Worm (Caenorhabditis elegans) whole organism, young adult: ENCODE results near the gene F41H10.3.
A peak's percentile ranks its signal among the peaks of the same experiment; 100 is the strongest.

Source experiments
- B0019.2 ChIP-seq: fragments of 200-800 bp; sonication (Bioruptor generic); conservative IDR thresholded peaks from 2 replicates; pipeline ENCODE4 v1.3.6; 2022; ENCODE audit warnings: missing genetic modification reagents, missing genetic modification characterization, missing compliant biosample characterization
- C17E4.6 ChIP-seq: fragments of 200-800 bp; sonication (Bioruptor generic); IDR thresholded peaks from 2 replicates; pipeline ENCODE4 v1.3.6; 2022; ENCODE audit warnings: missing genetic modification reagents, missing genetic modification characterization, missing compliant biosample characterization
- F49E8.2 ChIP-seq: sonication (generic microtip); optimal IDR thresholded peaks from 3 replicates; lab custom pipeline; 2017; ENCODE audit warnings: missing genetic modification characterization, mild to moderate bottlenecking, missing compliant biosample characterization, antibody characterized with exemption, moderate library complexity; ENCODE audit not compliant: insufficient read depth
- Y53G8AR.9 ChIP-seq: fragments of 200-800 bp; sonication (Bioruptor generic); conservative IDR thresholded peaks from 2 replicates; pipeline ENCODE4 v1.3.6; 2022; ENCODE audit warnings: missing genetic modification reagents, missing genetic modification characterization, missing compliant biosample characterization
- Y56A3A.18 ChIP-seq: fragments of 200-800 bp; sonication (Bioruptor generic); IDR thresholded peaks from 2 replicates; pipeline ENCODE4 v1.3.6; 2022; ENCODE audit warnings: missing genetic modification reagents, missing genetic modification characterization, missing compliant biosample characterization
- ama-1 ChIP-seq, 3 experiments: fragments of 150-350 bp in 1 of 3; sonication (generic microtip) in 2 of 3; optimal IDR thresholded peaks; 2 replicates each; lab custom pipeline; 2014 to 2018; ENCODE audit warnings: missing biosample characterization in 2 of 3, missing genetic modification characterization in 2 of 3, missing genetic modification reagents in 2 of 3
- atf-7 ChIP-seq: sonication (generic microtip); optimal IDR thresholded peaks from 2 replicates; lab custom pipeline; 2017; ENCODE audit warnings: mild to moderate bottlenecking, missing genetic modification characterization, missing compliant biosample characterization
- athp-1 ChIP-seq: sonication (generic microtip); optimal IDR thresholded peaks from 2 replicates; lab custom pipeline; 2017; ENCODE audit warnings: mild to moderate bottlenecking, missing genetic modification characterization, missing compliant biosample characterization
- attf-3 ChIP-seq: fragments of 200-800 bp; sonication (Bioruptor generic); conservative IDR thresholded peaks from 2 replicates; pipeline ENCODE4 v1.3.6; 2022; ENCODE audit warnings: missing genetic modification reagents, missing genetic modification characterization, missing compliant biosample characterization
- ccch-3 ChIP-seq: fragments of 200-800 bp; sonication (Bioruptor generic); optimal IDR thresholded peaks from 2 replicates; lab custom pipeline; 2018; ENCODE audit warnings: mild to moderate bottlenecking, missing genetic modification characterization, missing compliant biosample characterization
- ceh-27 ChIP-seq: fragments of 200-800 bp; sonication (Bioruptor generic); optimal IDR thresholded peaks from 2 replicates; lab custom pipeline; 2018; ENCODE audit warnings: mild to moderate bottlenecking, missing genetic modification characterization, moderate library complexity, missing compliant biosample characterization
- ceh-40 ChIP-seq: fragments of 200-800 bp; sonication (Bioruptor generic); IDR thresholded peaks from 2 replicates; pipeline ENCODE4 v1.3.6; 2022; ENCODE audit warnings: missing genetic modification characterization, missing compliant biosample characterization
- ceh-58 ChIP-seq: fragments of 200-800 bp; sonication (Bioruptor generic); IDR thresholded peaks from 2 replicates; pipeline ENCODE4 v1.3.6; 2022; ENCODE audit warnings: missing genetic modification characterization, missing compliant biosample characterization
- die-1 ChIP-seq: sonication (generic microtip); optimal IDR thresholded peaks from 2 replicates; lab custom pipeline; 2016; ENCODE audit warnings: missing genotype, mild to moderate bottlenecking, missing genetic modification characterization, missing compliant biosample characterization
- dox-1 ChIP-seq: fragments of 200-800 bp; sonication (Bioruptor generic); IDR thresholded peaks from 2 replicates; pipeline ENCODE4 v1.3.6; 2022; ENCODE audit warnings: missing genetic modification reagents, missing genetic modification characterization, missing compliant biosample characterization
- dpff-1 ChIP-seq: sonication (generic microtip); optimal IDR thresholded peaks from 2 replicates; lab custom pipeline; 2017; ENCODE audit warnings: mild to moderate bottlenecking, missing genetic modification characterization, missing compliant biosample characterization
- egrh-3 ChIP-seq: fragments of 200-800 bp; sonication (Bioruptor generic); IDR thresholded peaks from 2 replicates; pipeline ENCODE4 v1.3.6; 2022; ENCODE audit warnings: missing genetic modification reagents, missing genetic modification characterization, missing compliant biosample characterization
- ekl-4 ChIP-seq: fragments of 200-800 bp; sonication (Bioruptor generic); IDR thresholded peaks from 2 replicates; pipeline ENCODE4 v1.3.6; 2022; ENCODE audit warnings: missing genetic modification reagents, missing genetic modification characterization, missing compliant biosample characterization
- ets-4 ChIP-seq: fragments of 200-800 bp; sonication (Bioruptor generic); optimal IDR thresholded peaks from 2 replicates; lab custom pipeline; 2018; ENCODE audit warnings: mild to moderate bottlenecking, missing genetic modification characterization, missing compliant biosample characterization
- fkh-3 ChIP-seq: sonication (generic microtip); optimal IDR thresholded peaks from 2 replicates; lab custom pipeline; 2016; ENCODE audit warnings: mild to moderate bottlenecking, missing genetic modification characterization, missing compliant biosample characterization
- him-1 ChIP-seq: sonication (generic microtip); optimal IDR thresholded peaks from 2 replicates; lab custom pipeline; 2016; ENCODE audit warnings: missing genotype, missing genetic modification reagents, missing genetic modification characterization, missing compliant biosample characterization
- hmg-1.2 ChIP-seq: fragments of 200-800 bp; sonication (Bioruptor generic); IDR thresholded peaks from 2 replicates; pipeline ENCODE4 v1.3.6; 2022; ENCODE audit warnings: missing genetic modification reagents, missing genetic modification characterization, missing compliant biosample characterization
- hmg-20 ChIP-seq: fragments of 200-800 bp; sonication (Bioruptor generic); IDR thresholded peaks from 2 replicates; pipeline ENCODE4 v1.3.6; 2022; ENCODE audit warnings: missing genetic modification reagents, missing genetic modification characterization, missing compliant biosample characterization
- lin-40 ChIP-seq: sonication (generic microtip); optimal IDR thresholded peaks from 2 replicates; lab custom pipeline; 2016; ENCODE audit warnings: missing genetic modification characterization, mild to moderate bottlenecking, missing compliant biosample characterization, missing genotype, missing genetic modification reagents
- lir-1 ChIP-seq: fragments of 200-800 bp; sonication (Bioruptor generic); conservative IDR thresholded peaks from 2 replicates; pipeline ENCODE4 v1.3.6; 2022; ENCODE audit warnings: missing genetic modification reagents, missing genetic modification characterization, missing compliant biosample characterization
- lsl-1 ChIP-seq: fragments of 200-800 bp; sonication (Bioruptor generic); optimal IDR thresholded peaks from 2 replicates; lab custom pipeline; 2018; ENCODE audit warnings: mild to moderate bottlenecking, missing genetic modification characterization, moderate library complexity, missing compliant biosample characterization
- madf-8 ChIP-seq: fragments of 200-800 bp; sonication (Bioruptor generic); conservative IDR thresholded peaks from 2 replicates; pipeline ENCODE4 v1.3.6; 2022; ENCODE audit warnings: missing genetic modification reagents, missing genetic modification characterization, missing compliant biosample characterization
- mcd-1 ChIP-seq: fragments of 200-800 bp; sonication (Bioruptor generic); IDR thresholded peaks from 2 replicates; pipeline ENCODE4 v1.3.6; 2022; ENCODE audit warnings: missing genetic modification reagents, missing genetic modification characterization, missing compliant biosample characterization
- mel-28 ChIP-seq: sonication (generic microtip); optimal IDR thresholded peaks from 2 replicates; lab custom pipeline; 2016; ENCODE audit warnings: borderline replicate concordance, mild to moderate bottlenecking, missing genetic modification characterization, missing compliant biosample characterization
- mes-4 ChIP-seq: sonication (generic microtip); optimal IDR thresholded peaks from 2 replicates; lab custom pipeline; 2016; ENCODE audit warnings: missing genotype, missing genetic modification characterization, missing compliant biosample characterization
- mxl-1 ChIP-seq: sonication (generic microtip); optimal IDR thresholded peaks from 2 replicates; lab custom pipeline; 2016; ENCODE audit warnings: missing genetic modification characterization, missing compliant biosample characterization
- nfyb-1 ChIP-seq: fragments of 200-800 bp; sonication (Bioruptor generic); IDR thresholded peaks from 2 replicates; pipeline ENCODE4 v1.3.6; 2022; ENCODE audit warnings: missing genetic modification reagents, missing genetic modification characterization, missing compliant biosample characterization
- nhr-27 ChIP-seq: fragments of 200-800 bp; sonication (Bioruptor generic); optimal IDR thresholded peaks from 2 replicates; lab custom pipeline; 2018; ENCODE audit warnings: mild to moderate bottlenecking, missing genetic modification characterization, moderate library complexity, missing compliant biosample characterization
- nhr-90 ChIP-seq: sonication (generic microtip); optimal IDR thresholded peaks from 2 replicates; lab custom pipeline; 2016; ENCODE audit warnings: missing genotype, mild to moderate bottlenecking, missing genetic modification characterization, missing compliant biosample characterization
- rcor-1 ChIP-seq: fragments of 200-800 bp; sonication (Bioruptor generic); IDR thresholded peaks from 2 replicates; pipeline ENCODE4 v1.3.6; 2022; ENCODE audit warnings: missing genetic modification reagents, missing genetic modification characterization, missing compliant biosample characterization
- rec-8 ChIP-seq, 2 experiments: sonication (generic microtip); optimal IDR thresholded peaks; 2 replicates each; lab custom pipeline; 2016; ENCODE audit warnings: mild to moderate bottlenecking in 2 of 2, missing genetic modification characterization in 2 of 2, missing genetic modification reagents in 2 of 2, missing genotype in 2 of 2, missing biosample characterization in 1 of 2, missing compliant biosample characterization in 1 of 2, moderate library complexity in 1 of 2
- rpc-1 ChIP-seq, 2 experiments: fragments of 150-350 bp in 1 of 2; sonication (generic microtip) in 1 of 2; optimal IDR thresholded peaks; 2 replicates each; lab custom pipeline; 2014 to 2018; ENCODE audit warnings: missing biosample characterization in 1 of 2, missing genetic modification characterization in 1 of 2, missing genetic modification reagents in 1 of 2, missing genotype in 1 of 2
- sdz-38 ChIP-seq: sonication (generic microtip); optimal IDR thresholded peaks from 2 replicates; lab custom pipeline; 2016; ENCODE audit warnings: missing genotype, missing genetic modification characterization, missing compliant biosample characterization
- snpc-4 ChIP-seq, 5 experiments: fragments of 150-350 bp in 1 of 5; sonication (generic microtip) in 4 of 5; optimal IDR thresholded peaks; 2 replicates each; lab custom pipeline; 2014 to 2018; ENCODE audit warnings: missing genetic modification characterization in 5 of 5, missing biosample characterization in 3 of 5, antibody characterized with exemption in 2 of 5, mild to moderate bottlenecking in 2 of 5, missing compliant biosample characterization in 2 of 5, missing genotype in 2 of 5, moderate library complexity in 2 of 5, missing genetic modification reagents in 1 of 5
- zfh-2 ChIP-seq: fragments of 200-800 bp; sonication (Bioruptor generic); conservative IDR thresholded peaks from 2 replicates; pipeline ENCODE4 v1.3.6; 2022; ENCODE audit warnings: missing genetic modification reagents, missing genetic modification characterization, missing compliant biosample characterization
- ztf-3 ChIP-seq: fragments of 200-800 bp; sonication (Bioruptor generic); optimal IDR thresholded peaks from 2 replicates; lab custom pipeline; 2018; ENCODE audit warnings: mild to moderate bottlenecking, missing genetic modification characterization, missing compliant biosample characterization
- ztf-6 ChIP-seq: fragments of 200-800 bp; sonication (Bioruptor generic); IDR thresholded peaks from 2 replicates; pipeline ENCODE4 v1.3.6; 2022; ENCODE audit warnings: missing genetic modification reagents, missing genetic modification characterization, missing compliant biosample characterization

Gene F41H10.3

ce11 chrIV:5354564-5354963, 15.0 kb upstream of the F41H10.3 start:
- no peak for TF ChIP-seq ztf-6 (GFP tag; lab: Robert Waterston, UW)
- TF ChIP-seq ceh-40 (GFP tag; lab: Robert Waterston, UW): no peak
- no peak for TF ChIP-seq nhr-27
- no peak for TF ChIP-seq mxl-1 (tag; lab: Kevin White, UChicago)
- TF ChIP-seq zfh-2 (GFP tag; lab: Robert Waterston, UW): no peak

ce11 chrIV:5360533-5360932, 9.1 kb upstream of the F41H10.3 start, which contains the start of gene F41H10.5:
F41H10.5 (plus strand) TSS chrIV:5360907.
- TF ChIP-seq F49E8.2 (tag; lab: Kevin White, UChicago) (no peak), ekl-4 (no peak), dox-1 (no peak), snpc-4 (GFP tag; optimal IDR thresholded peaks at IDR 0.05; lab: Kevin White, UChicago) (no peak), snpc-4 (tag; optimal IDR thresholded peaks at IDR 0.05; lab: Kevin White, UChicago) (no peak), madf-8 (GFP tag; lab: Robert Waterston, UW) (no peak), lir-1 (GFP tag; lab: Robert Waterston, UW) (no peak), die-1 (tag; lab: Kevin White, UChicago) (no peak), fkh-3 (tag; lab: Kevin White, UChicago) (no peak), mcd-1 (GFP tag; lab: Robert Waterston, UW) (no peak), ceh-40 (GFP tag; lab: Robert Waterston, UW) (no peak), mxl-1 (tag; lab: Kevin White, UChicago) (no peak)

DNA sequence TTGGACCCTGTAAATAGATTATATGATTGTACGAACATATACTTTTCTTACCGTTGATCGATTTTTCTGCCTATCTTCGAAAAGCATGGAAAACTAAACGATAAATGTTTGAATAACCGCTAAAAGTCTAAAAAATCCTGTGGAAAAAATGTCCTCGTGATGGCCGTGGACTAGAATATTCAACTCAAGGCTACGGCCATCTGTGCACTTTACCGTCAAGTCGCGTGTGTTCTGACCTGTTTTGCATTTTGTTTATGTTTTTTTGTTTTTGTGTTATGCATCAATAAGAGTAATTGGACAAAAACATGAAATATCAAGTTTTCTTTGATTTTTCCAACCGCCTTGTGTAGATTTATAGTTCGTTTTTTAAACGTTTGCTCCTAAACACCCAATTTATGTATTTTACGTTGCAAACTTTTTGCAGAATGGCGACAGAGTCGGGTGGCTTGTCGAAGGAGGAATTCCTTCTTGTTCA, 5.4 kb upstream of the F41H10.3 start, which contains the start of the genes hda-6 and F41H10.4:
Gene hda-6 (minus strand): TSS at position 172 of the 475 bp plus-strand sequence.
Gene F41H10.4 (plus strand): TSS at position 425 of the 475 bp plus-strand sequence.
- no peak for TF ChIP-seq ccch-3 (GFP tag; lab: Kevin White, UChicago)
- no peak for TF ChIP-seq lir-1 (GFP tag; lab: Robert Waterston, UW)
- TF ChIP-seq ceh-27: peak; percentile 92
- no peak for TF ChIP-seq madf-8 (GFP tag; lab: Robert Waterston, UW)
- TF ChIP-seq athp-1: peak; percentile 64
- TF ChIP-seq rpc-1 (optimal IDR thresholded peaks at IDR 0.05; lab: Kevin White, UChicago): no peak
- TF ChIP-seq rpc-1 (tag; optimal IDR thresholded peaks at IDR 0.05; lab: Kevin White, UChicago): no peak
- TF ChIP-seq hmg-1.2: no peak; the same call in 1 of the 2 replicates
- TF ChIP-seq Y56A3A.18 (GFP tag; lab: Robert Waterston, UW): no peak
- TF ChIP-seq egrh-3 (GFP tag; lab: Robert Waterston, UW): no peak
- TF ChIP-seq ceh-58 (GFP tag; lab: Robert Waterston, UW): no peak
- no peak for TF ChIP-seq B0019.2
- no peak for TF ChIP-seq ama-1 (optimal IDR thresholded peaks at IDR 0.05; lab: Kevin White, UChicago)
- TF ChIP-seq ama-1 (GFP tag; optimal IDR thresholded peaks at IDR 0.05; lab: Kevin White, UChicago): no peak
- no peak for TF ChIP-seq ztf-3 (GFP tag; lab: Kevin White, UChicago)
- no peak for TF ChIP-seq nhr-27
- TF ChIP-seq ekl-4: peak; percentile 55; the same call in 1 of the 2 replicates
- no peak for TF ChIP-seq mel-28 (tag; lab: Kevin White, UChicago)
- no peak for TF ChIP-seq C17E4.6 (GFP tag; lab: Robert Waterston, UW)
- no peak for TF ChIP-seq rec-8 (tag; optimal IDR thresholded peaks at IDR 0.05; lab: Kevin White, UChicago)
- TF ChIP-seq sdz-38 (tag; lab: Kevin White, UChicago): no peak
- TF ChIP-seq mes-4 (tag; lab: Kevin White, UChicago): no peak
- TF ChIP-seq lin-40 (tag; lab: Kevin White, UChicago): peak; percentile 51
- TF ChIP-seq snpc-4 (GFP tag; optimal IDR thresholded peaks at IDR 0.05; lab: Kevin White, UChicago): no peak
- TF ChIP-seq snpc-4 (tag; optimal IDR thresholded peaks at IDR 0.05; lab: Kevin White, UChicago): peak; percentile 33 to 86 (median 68)
- TF ChIP-seq rcor-1 (GFP tag; lab: Robert Waterston, UW): no peak
- TF ChIP-seq him-1 (tag; lab: Kevin White, UChicago): no peak
- TF ChIP-seq hmg-20 (GFP tag; lab: Robert Waterston, UW): no peak
- TF ChIP-seq Y53G8AR.9 (GFP tag; lab: Robert Waterston, UW): no peak
- no peak for TF ChIP-seq dpff-1 (tag; lab: Kevin White, UChicago)
- no peak for TF ChIP-seq attf-3 (GFP tag; lab: Robert Waterston, UW)
- no peak for TF ChIP-seq nhr-90 (tag; lab: Kevin White, UChicago)
- TF ChIP-seq atf-7 (tag; lab: Kevin White, UChicago): no peak
- TF ChIP-seq lsl-1: peak; percentile 54
- TF ChIP-seq zfh-2 (GFP tag; lab: Robert Waterston, UW): no peak
- no peak for TF ChIP-seq ets-4 (GFP tag; lab: Kevin White, UChicago)
- TF ChIP-seq nfyb-1 (GFP tag; lab: Robert Waterston, UW): peak; percentile 40; the same call in 1 of the 2 replicates
